Fruit fly (Drosophila melanogaster): Measurements from ENCODE around the gene CG13996.

CG13996 gene

DNA sequence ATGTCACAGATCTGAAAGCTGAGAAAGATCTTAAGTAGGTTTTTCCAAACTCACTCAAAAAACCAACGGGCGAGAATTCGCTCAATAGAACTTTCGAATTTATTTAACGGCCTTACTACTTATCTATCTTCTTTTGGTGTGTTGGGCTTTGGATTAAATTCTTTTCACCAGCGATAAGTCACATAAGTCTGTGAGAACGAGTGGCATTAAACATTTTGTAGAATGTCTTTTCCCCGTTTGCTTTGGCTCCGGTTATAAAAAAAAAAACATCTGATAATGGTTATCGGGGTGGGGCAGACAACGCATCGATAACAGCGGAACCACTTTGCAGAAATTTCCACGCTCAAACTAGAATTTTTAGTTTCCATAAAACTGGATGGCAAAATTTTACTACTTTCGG lies 45.0 kb upstream of the CG13996 start:
- no peak for TF ChIP-seq Sox15 (GFP tag; optimal IDR thresholded peaks at IDR 0.05)
- no peak for TF ChIP-seq CG11762 (GFP tag; optimal IDR thresholded peaks at IDR 0.05; ENCODE audit: insufficient read depth)
- no peak for TF ChIP-seq Gug (GFP tag; IDR thresholded peaks at IDR 0.05)
- no peak for TF ChIP-seq Lpt (GFP tag; optimal IDR thresholded peaks at IDR 0.05)

DNA sequence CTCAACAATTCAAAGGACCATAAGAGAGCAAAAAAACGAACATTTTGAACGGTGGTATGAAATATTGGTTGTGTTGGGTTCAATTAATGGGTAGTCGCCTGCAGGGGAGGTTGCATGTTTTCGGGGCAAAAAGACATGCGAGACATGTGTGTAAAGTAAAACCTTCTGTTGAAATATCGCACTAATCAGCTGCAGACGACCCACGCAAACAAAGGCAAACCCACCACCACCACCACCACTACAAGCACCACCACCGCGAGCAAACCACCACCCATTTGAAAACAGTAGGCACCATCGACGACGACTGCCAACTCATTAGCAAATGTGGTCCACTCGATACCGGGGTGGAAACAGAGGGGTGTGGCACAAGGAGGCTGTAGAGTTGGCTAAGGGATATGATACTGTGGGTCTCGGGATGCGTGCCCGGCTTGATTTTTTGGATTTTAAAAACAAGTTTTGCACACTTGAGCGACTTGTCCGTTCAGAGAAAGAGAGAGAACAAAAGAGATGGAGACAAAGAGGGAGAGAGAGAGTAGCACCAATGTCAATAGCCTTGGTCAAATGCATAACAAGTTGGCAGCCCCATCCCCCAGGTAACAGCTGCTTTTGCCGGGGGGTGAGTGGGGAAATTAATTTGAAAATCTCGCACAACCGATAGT lies 43.4 kb upstream of the CG13996 start:
- peak; percentile 90 for TF ChIP-seq fkh (GFP tag; optimal IDR thresholded peaks at IDR 0.05)
- peak; percentile 52 for TF ChIP-seq vri (GFP tag; optimal IDR thresholded peaks at IDR 0.05)
- peak; percentile 11 for TF ChIP-seq dsx (GFP tag; optimal IDR thresholded peaks at IDR 0.05; ENCODE audit: poor library complexity, severe bottlenecking)
- no peak for TF ChIP-seq CG6276 (GFP tag; optimal IDR thresholded peaks at IDR 0.05)
- no peak for TF ChIP-seq dac (GFP tag; optimal IDR thresholded peaks at IDR 0.05)
- peak; percentile 14 for TF ChIP-seq Met (GFP tag; optimal IDR thresholded peaks at IDR 0.05)
- peak; percentile 9 to 77 for TF ChIP-seq ss (GFP tag; optimal IDR thresholded peaks at IDR 0.05)
- peak; percentile 63 for TF ChIP-seq Eip78C (GFP tag)
- TF ChIP-seq CG6854 (GFP tag; optimal IDR thresholded peaks at IDR 0.05) = peak; percentile 41
- no peak for TF ChIP-seq CG10631 (GFP tag; optimal IDR thresholded peaks at IDR 0.05)
- TF ChIP-seq fd85E (GFP tag; optimal IDR thresholded peaks at IDR 0.05) = no peak
- TF ChIP-seq CG3919 (GFP tag; optimal IDR thresholded peaks at IDR 0.05) = peak; percentile 15
- TF ChIP-seq Sox14 (GFP tag; optimal IDR thresholded peaks at IDR 0.05) = peak; percentile 66
- no peak for TF ChIP-seq topi (GFP tag; optimal IDR thresholded peaks at IDR 0.05)
- peak; percentile 0 for TF ChIP-seq Sox102F (GFP tag; optimal IDR thresholded peaks at IDR 0.05)
- peak; percentile 17 for TF ChIP-seq CG7368 (GFP tag; optimal IDR thresholded peaks at IDR 0.05)
- TF ChIP-seq svp (GFP tag) = peak; percentile 62

DNA sequence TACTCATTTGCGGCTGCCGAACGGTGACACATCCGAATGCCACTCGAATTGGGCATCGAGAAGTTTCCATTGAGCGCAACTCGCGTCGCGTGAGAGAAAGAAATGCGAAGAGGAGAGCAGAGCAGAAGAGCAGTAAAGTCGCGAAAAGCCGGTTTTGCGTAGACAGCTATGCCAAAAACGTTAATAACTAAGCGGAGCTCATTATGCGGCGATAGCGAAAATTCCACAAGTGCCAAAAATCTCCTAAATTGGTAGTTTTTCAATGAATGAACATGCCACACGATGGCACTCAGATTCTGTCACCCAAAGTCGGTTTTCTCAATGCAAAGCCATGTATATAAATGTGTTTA lies 42.9 kb upstream of the CG13996 start:
- TF ChIP-seq Sox15 (GFP tag; optimal IDR thresholded peaks at IDR 0.05) (no peak), CG10631 (GFP tag; optimal IDR thresholded peaks at IDR 0.05) (no peak), acj6 (GFP tag; optimal IDR thresholded peaks at IDR 0.05) (no peak), Sox102F (GFP tag; optimal IDR thresholded peaks at IDR 0.05) (no peak), Lpt (GFP tag; optimal IDR thresholded peaks at IDR 0.05) (no peak)

DNA sequence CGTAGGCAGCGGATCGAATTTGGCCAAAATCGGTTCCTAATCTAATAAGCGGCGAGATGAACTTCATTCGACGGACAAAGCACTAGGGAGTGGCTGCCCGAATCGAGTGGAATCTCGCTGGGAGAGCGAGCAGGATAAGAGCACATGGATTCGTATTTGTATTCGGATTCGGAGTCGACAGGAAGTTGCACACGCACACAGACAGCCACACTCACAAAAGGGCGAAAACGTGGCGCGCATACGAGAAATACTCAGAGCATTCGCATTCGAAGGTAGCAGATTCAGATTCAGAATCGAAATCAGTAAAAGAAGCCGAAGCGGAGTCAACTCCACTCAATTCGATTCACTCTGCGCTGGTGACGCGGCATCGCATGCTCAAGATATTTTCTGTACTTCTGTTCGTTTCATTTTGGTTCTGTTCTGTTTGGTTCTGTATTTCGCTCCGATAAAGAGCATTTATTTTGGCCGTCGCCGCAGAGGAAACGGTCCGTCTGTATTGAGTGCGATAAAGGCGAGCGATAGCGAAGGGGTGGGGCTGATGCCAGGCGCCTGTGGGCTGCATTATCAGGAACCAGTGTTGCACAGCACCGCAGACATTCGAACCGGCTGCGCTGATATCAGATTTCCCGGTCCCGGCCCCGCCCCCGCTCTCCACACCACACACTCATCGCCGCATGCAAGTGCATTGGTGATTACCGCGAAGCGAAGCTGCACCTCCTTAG lies 42.1 kb upstream of the CG13996 start:
- TF ChIP-seq CG3919 (GFP tag; optimal IDR thresholded peaks at IDR 0.05) (peak; percentile 61), Blimp-1 (GFP tag; optimal IDR thresholded peaks at IDR 0.05) (no peak), Eip93F (GFP tag; optimal IDR thresholded peaks at IDR 0.05) (peak; percentile 64), dac (GFP tag; optimal IDR thresholded peaks at IDR 0.05) (no peak), Gug (GFP tag; IDR thresholded peaks at IDR 0.05) (no peak), Hr38 (GFP tag; optimal IDR thresholded peaks at IDR 0.05) (no peak), svp (GFP tag) (peak; percentile 95), spab (GFP tag; optimal IDR thresholded peaks at IDR 0.05) (no peak), Eip75B (GFP tag; optimal IDR thresholded peaks at IDR 0.05) (no peak), CG7368 (GFP tag; optimal IDR thresholded peaks at IDR 0.05) (peak; percentile 39), Eip78C (GFP tag) (peak; percentile 2), CG3032 (tag; optimal IDR thresholded peaks at IDR 0.05) (peak; percentile 13), CG6854 (GFP tag; optimal IDR thresholded peaks at IDR 0.05) (peak; percentile 24), Sox14 (GFP tag; optimal IDR thresholded peaks at IDR 0.05) (peak; percentile 19), CG34406 (GFP tag; optimal IDR thresholded peaks at IDR 0.05) (no peak), CG8119 (GFP tag; IDR thresholded peaks at IDR 0.05) (no peak), eg (GFP tag; IDR thresholded peaks at IDR 0.05) (no peak), pdm3 (GFP tag; optimal IDR thresholded peaks at IDR 0.05) (no peak), esn (GFP tag; optimal IDR thresholded peaks at IDR 0.05) (peak; percentile 18), ss (GFP tag; optimal IDR thresholded peaks at IDR 0.05) (peak in 1 of 2 experiments; percentile 55), CG1621 (tag; optimal IDR thresholded peaks at IDR 0.05) (peak; percentile 20), Met (GFP tag; optimal IDR thresholded peaks at IDR 0.05) (peak; percentile 44), topi (GFP tag; optimal IDR thresholded peaks at IDR 0.05) (peak; percentile 21), CG6808 (GFP tag; optimal IDR thresholded peaks at IDR 0.05) (peak; percentile 13), vri (GFP tag; optimal IDR thresholded peaks at IDR 0.05) (peak; percentile 27), Sox102F (GFP tag; optimal IDR thresholded peaks at IDR 0.05) (peak; percentile 19), dsx (GFP tag; optimal IDR thresholded peaks at IDR 0.05; ENCODE audit: poor library complexity, severe bottlenecking) (no peak), net (GFP tag; optimal IDR thresholded peaks at IDR 0.05) (peak; percentile 4), achi (GFP tag; optimal IDR thresholded peaks at IDR 0.05) (no peak)
